Worm (Caenorhabditis elegans) whole organism, mixed stage, embryonic: Measurements from ENCODE around the gene smc-6.
A peak's percentile ranks its signal among the peaks of the same experiment; 100 is the strongest.

Source experiments
- M03D4.4 ChIP-seq: sonication (generic microtip); optimal IDR thresholded peaks from 2 replicates; lab custom pipeline; 2017; ENCODE audit warnings: mild to moderate bottlenecking, missing genetic modification characterization, missing compliant biosample characterization
- bed-3 ChIP-seq: fragments of 200-800 bp; sonication (Bioruptor generic); optimal IDR thresholded peaks from 3 replicates; lab custom pipeline; 2018; ENCODE audit warnings: mild to moderate bottlenecking, missing genetic modification characterization, moderate library complexity, missing compliant biosample characterization
- ceh-39 ChIP-seq: fragments of 150-350 bp; optimal IDR thresholded peaks from 2 replicates; lab custom pipeline; 2014; ENCODE audit warnings: missing biosample characterization, missing genetic modification characterization
- ceh-83 ChIP-seq: fragments of 200-800 bp; sonication (Bioruptor generic); optimal IDR thresholded peaks from 2 replicates; lab custom pipeline; 2018; ENCODE audit warnings: mild to moderate bottlenecking, missing genetic modification characterization, missing compliant biosample characterization
- ces-1 ChIP-seq: fragments of 150-350 bp; optimal IDR thresholded peaks from 2 replicates; lab custom pipeline; 2014; ENCODE audit warnings: missing biosample characterization, missing genetic modification reagents, missing genetic modification characterization
- cnd-1 ChIP-seq: fragments of 200-800 bp; sonication (Bioruptor generic); optimal IDR thresholded peaks from 2 replicates; lab custom pipeline; 2018; ENCODE audit warnings: mild to moderate bottlenecking, missing genetic modification characterization, missing compliant biosample characterization
- drap-1 ChIP-seq: fragments of 200-800 bp; sonication (Bioruptor generic); optimal IDR thresholded peaks from 3 replicates; lab custom pipeline; 2018; ENCODE audit warnings: mild to moderate bottlenecking, missing genetic modification characterization, missing compliant biosample characterization
- elt-1 ChIP-seq: sonication (generic microtip); optimal IDR thresholded peaks from 2 replicates; lab custom pipeline; 2017; ENCODE audit warnings: missing genetic modification characterization, mild to moderate bottlenecking, missing compliant biosample characterization, antibody characterized with exemption, moderate library complexity, borderline replicate concordance; ENCODE audit not compliant: insufficient read depth
- elt-3 ChIP-seq: fragments of 150-350 bp; optimal IDR thresholded peaks from 2 replicates; lab custom pipeline; 2014; ENCODE audit warnings: missing biosample characterization, missing genetic modification characterization
- ham-2 ChIP-seq: fragments of 200-800 bp; sonication (Bioruptor generic); optimal IDR thresholded peaks from 2 replicates; lab custom pipeline; 2018; ENCODE audit warnings: mild to moderate bottlenecking, missing genetic modification characterization, missing compliant biosample characterization
- lin-13 ChIP-seq: fragments of 150-350 bp; optimal IDR thresholded peaks from 2 replicates; lab custom pipeline; 2014; ENCODE audit warnings: missing biosample characterization, missing genetic modification characterization
- lin-32 ChIP-seq: fragments of 200-800 bp; sonication (Bioruptor generic); optimal IDR thresholded peaks from 2 replicates; lab custom pipeline; 2018; ENCODE audit warnings: mild to moderate bottlenecking, missing genetic modification characterization, missing compliant biosample characterization
- lsy-2 ChIP-seq: fragments of 150-350 bp; optimal IDR thresholded peaks from 2 replicates; lab custom pipeline; 2014; ENCODE audit warnings: missing biosample characterization, missing genetic modification characterization
- nhr-12 ChIP-seq: fragments of 150-350 bp; optimal IDR thresholded peaks from 2 replicates; lab custom pipeline; 2014; ENCODE audit warnings: missing biosample characterization, missing genetic modification characterization
- nhr-237 ChIP-seq: fragments of 150-350 bp; optimal IDR thresholded peaks from 2 replicates; lab custom pipeline; 2014; ENCODE audit warnings: missing biosample characterization, missing genetic modification characterization
- nhr-28 ChIP-seq: fragments of 150-350 bp; optimal IDR thresholded peaks from 2 replicates; lab custom pipeline; 2014; ENCODE audit warnings: missing biosample characterization, missing genetic modification characterization
- nhr-76 ChIP-seq: sonication (generic microtip); optimal IDR thresholded peaks from 2 replicates; lab custom pipeline; 2017; ENCODE audit warnings: missing biosample characterization, missing genetic modification characterization
- pha-4 ChIP-seq: fragments of 150-350 bp; optimal IDR thresholded peaks from 2 replicates; lab custom pipeline; 2018; ENCODE audit warnings: missing biosample characterization, missing genetic modification reagents, missing genetic modification characterization
- sem-2 ChIP-seq: fragments of 200-800 bp; sonication (Bioruptor generic); optimal IDR thresholded peaks from 2 replicates; lab custom pipeline; 2018; ENCODE audit warnings: mild to moderate bottlenecking, missing genetic modification characterization, missing compliant biosample characterization
- snpc-4 ChIP-seq: fragments of 150-350 bp; optimal IDR thresholded peaks from 2 replicates; lab custom pipeline; 2014; ENCODE audit warnings: missing biosample characterization, missing genetic modification characterization
- sptf-1 ChIP-seq: sonication (generic microtip); optimal IDR thresholded peaks from 2 replicates; lab custom pipeline; 2017; ENCODE audit warnings: mild to moderate bottlenecking, missing genetic modification characterization, moderate library complexity, missing compliant biosample characterization
- tbx-8 ChIP-seq: fragments of 200-800 bp; sonication (Bioruptor generic); optimal IDR thresholded peaks from 2 replicates; lab custom pipeline; 2018; ENCODE audit warnings: mild to moderate bottlenecking, missing genetic modification characterization, moderate library complexity, missing compliant biosample characterization
- unc-120 ChIP-seq: sonication (generic microtip); optimal IDR thresholded peaks from 2 replicates; lab custom pipeline; 2017; ENCODE audit warnings: missing genetic modification characterization, missing compliant biosample characterization; ENCODE audit not compliant: poor library complexity, severe bottlenecking
- unc-39 ChIP-seq: fragments of 150-350 bp; optimal IDR thresholded peaks from 2 replicates; lab custom pipeline; 2014; ENCODE audit warnings: missing biosample characterization, missing genetic modification characterization
- unc-62 ChIP-seq: fragments of 150-350 bp; optimal IDR thresholded peaks from 2 replicates; lab custom pipeline; 2014; ENCODE audit warnings: missing biosample characterization, missing genetic modification reagents, missing genetic modification characterization
- zip-8 ChIP-seq: fragments of 150-350 bp; optimal IDR thresholded peaks from 2 replicates; lab custom pipeline; 2014; ENCODE audit warnings: missing biosample characterization, missing genetic modification characterization
- ztf-11 ChIP-seq: fragments of 150-350 bp; optimal IDR thresholded peaks from 2 replicates; lab custom pipeline; 2014; ENCODE audit warnings: missing biosample characterization, missing genetic modification characterization

Gene smc-6

ce11 chrII:11612034-11612723 is 33.7 kb downstream of the smc-6 start, which contains the start of gene F07A11.5:
F07A11.5 (plus strand) TSS chrII:11612300.
- TF ChIP-seq drap-1: no peak
- TF ChIP-seq unc-39 (tag; lab: Kevin White, UChicago): no peak
- TF ChIP-seq M03D4.4 (tag; lab: Kevin White, UChicago): no peak
- no peak for TF ChIP-seq cnd-1 (tag; lab: Kevin White, UChicago)
- TF ChIP-seq lin-13 (tag; lab: Kevin White, UChicago): no peak
- no peak for TF ChIP-seq elt-1 (tag; lab: Kevin White, UChicago)
- TF ChIP-seq, all 35 proteins: peak for 0

DNA sequence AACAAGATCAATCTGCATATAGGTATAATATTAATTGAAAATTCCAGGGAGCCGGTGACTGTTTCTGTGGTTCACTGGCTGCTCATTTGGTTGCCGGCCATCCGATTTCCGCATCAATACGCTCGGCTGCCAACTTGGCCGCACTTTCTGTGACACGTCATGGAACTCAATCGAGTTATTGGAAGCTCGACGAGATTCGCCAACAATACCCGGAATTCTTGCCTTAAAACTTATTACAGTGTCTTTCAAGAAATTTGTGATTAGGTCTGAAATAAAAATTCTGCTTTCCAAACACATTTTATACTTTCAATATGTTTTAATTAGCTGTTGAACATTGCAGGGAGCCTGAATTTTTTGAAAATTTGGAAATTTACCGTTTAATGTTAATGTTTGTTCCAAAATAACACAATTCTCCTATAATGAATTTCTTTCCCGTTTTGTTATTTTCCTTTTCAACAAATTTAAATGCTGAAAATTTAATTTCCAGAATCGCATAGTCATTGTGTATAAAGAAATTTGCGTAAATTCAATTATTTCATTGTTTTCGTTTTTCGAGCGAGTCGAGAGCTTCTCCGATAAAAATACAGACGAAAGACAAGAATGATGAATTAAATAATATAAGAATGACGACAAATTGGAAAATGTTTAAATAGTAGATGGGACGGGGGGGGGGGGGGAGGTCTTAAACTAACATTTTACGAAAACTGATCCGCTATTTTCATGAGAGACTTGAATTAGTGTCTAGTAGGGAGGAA is 35.8 kb downstream of the smc-6 start:
- TF ChIP-seq cnd-1 (tag; lab: Kevin White, UChicago) (no peak), bed-3 (GFP tag; lab: Kevin White, UChicago) (no peak), ceh-83 (GFP tag; lab: Kevin White, UChicago) (peak; percentile 35), ces-1 (peak; percentile 14), ceh-39 (tag; lab: Kevin White, UChicago) (no peak), nhr-28 (tag; lab: Kevin White, UChicago) (no peak), unc-120 (tag; lab: Kevin White, UChicago) (no peak), elt-1 (tag; lab: Kevin White, UChicago) (no peak), drap-1 (no peak), zip-8 (tag; lab: Kevin White, UChicago) (no peak)
- TF ChIP-seq, all 35 proteins: peak for 2

ce11 chrII:11616333-11616942 is 37.9 kb downstream of the smc-6 start:
- TF ChIP-seq zip-8 (tag; lab: Kevin White, UChicago) (no peak), elt-1 (tag; lab: Kevin White, UChicago) (no peak), lsy-2 (tag; lab: Kevin White, UChicago) (no peak), cnd-1 (tag; lab: Kevin White, UChicago) (no peak), sem-2 (GFP tag; lab: Kevin White, UChicago) (no peak), nhr-237 (tag; lab: Kevin White, UChicago) (no peak)

- TF ChIP-seq elt-3 (tag; lab: Kevin White, UChicago): no peak
- TF ChIP-seq snpc-4 (tag; lab: Kevin White, UChicago): no peak
- no peak for TF ChIP-seq lsy-2 (tag; lab: Kevin White, UChicago)
- TF ChIP-seq ceh-83 (GFP tag; lab: Kevin White, UChicago): no peak
- TF ChIP-seq unc-62 (GFP tag; lab: Kevin White, UChicago): no peak
- TF ChIP-seq M03D4.4 (tag; lab: Kevin White, UChicago): no peak
- no peak for TF ChIP-seq lin-32 (GFP tag; lab: Kevin White, UChicago)
- TF ChIP-seq ceh-39 (tag; lab: Kevin White, UChicago): no peak
- TF ChIP-seq tbx-8 (GFP tag; lab: Kevin White, UChicago): no peak
- TF ChIP-seq lin-13 (tag; lab: Kevin White, UChicago): no peak
- no peak for TF ChIP-seq unc-120 (tag; lab: Kevin White, UChicago)
- no peak for TF ChIP-seq sptf-1 (tag; lab: Kevin White, UChicago)
- TF ChIP-seq ztf-11 (tag; lab: Kevin White, UChicago): no peak
- TF ChIP-seq nhr-12 (tag; lab: Kevin White, UChicago): no peak
- no peak for TF ChIP-seq bed-3 (GFP tag; lab: Kevin White, UChicago)
- no peak for TF ChIP-seq pha-4
- TF ChIP-seq nhr-76 (tag; lab: Kevin White, UChicago): no peak
- no peak for TF ChIP-seq nhr-237 (tag; lab: Kevin White, UChicago)
- TF ChIP-seq, all 35 proteins: peak for 0
Measured at ce11 chrII:11617715-11618114, 39.2 kb downstream of the smc-6 start.

DNA sequence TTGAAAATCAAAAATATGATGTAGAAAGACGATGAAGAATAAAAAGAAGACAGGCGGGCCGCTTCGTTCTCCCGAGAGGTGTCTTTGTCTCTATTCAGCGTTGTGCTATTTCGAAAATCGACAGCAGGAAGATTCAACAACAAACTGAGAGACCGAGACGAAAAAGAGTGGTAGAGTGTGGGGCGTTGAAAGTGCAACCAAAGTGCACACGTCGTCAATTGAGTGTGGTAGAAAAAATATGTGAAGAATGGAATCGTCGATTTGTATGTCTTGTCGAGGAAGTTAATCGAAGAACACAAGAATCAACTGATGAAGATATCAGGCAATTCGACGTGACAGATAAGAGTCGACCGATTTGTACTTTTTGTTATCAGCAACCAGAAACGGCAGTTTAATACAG is 40.7 kb downstream of the smc-6 start:
- TF ChIP-seq drap-1 (no peak), elt-3 (tag; lab: Kevin White, UChicago) (no peak), elt-1 (tag; lab: Kevin White, UChicago) (no peak), unc-120 (tag; lab: Kevin White, UChicago) (no peak), lin-13 (tag; lab: Kevin White, UChicago) (no peak), lsy-2 (tag; lab: Kevin White, UChicago) (no peak), ham-2 (GFP tag; lab: Kevin White, UChicago) (no peak)
